Worm (Caenorhabditis elegans): ENCODE results near the gene ZK596.2.

ZK596.2 gene

DNA sequence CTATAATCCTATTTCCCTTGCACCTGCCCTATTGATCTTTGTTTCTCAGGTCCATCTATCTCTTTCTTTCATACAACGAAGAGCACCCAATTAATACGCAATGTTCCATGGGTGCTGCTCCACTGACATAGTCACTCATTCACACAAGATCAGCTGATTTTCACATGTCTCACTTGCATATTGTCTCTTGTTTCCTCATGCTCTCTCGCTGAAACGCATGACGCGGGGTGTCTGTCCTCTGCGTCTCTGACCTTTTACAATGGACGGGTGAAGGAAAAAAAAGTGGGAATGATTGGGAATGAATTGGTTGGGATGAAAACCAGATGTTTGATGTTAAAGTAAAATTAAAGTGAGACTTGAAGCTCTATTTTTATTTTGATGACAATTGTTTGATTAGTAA, 26.2 kb upstream of the ZK596.2 start (continued):
- TF ChIP-seq F52B5.7 (tag; optimal IDR thresholded peaks at IDR 0.05) (peak; percentile 73), lir-1 (GFP tag; conservative IDR thresholded peaks at IDR 0.05) (peak; percentile 55), gei-17 (GFP tag; optimal IDR thresholded peaks at IDR 0.05) (no peak)

- TF ChIP-seq C17E4.6 (GFP tag; IDR thresholded peaks at IDR 0.05) (0 out of 2 replicates have a peak, but pooled peaks have one; percentile 7), ekl-4 (GFP tag; IDR thresholded peaks at IDR 0.05) (no peak; the same call in 1 of the 2 replicates), pbrm-1 (GFP tag; IDR thresholded peaks at IDR 0.05) (0 out of 2 replicates have a peak, but pooled peaks have one; percentile 5), sdz-38 (tag; optimal IDR thresholded peaks at IDR 0.05) (no peak), Y95B8A.8 (GFP tag; IDR thresholded peaks at IDR 0.05) (0 out of 2 replicates have a peak, but pooled peaks have one; percentile 9), ama-1 (optimal IDR thresholded peaks at IDR 0.05) (peak; percentile 56), ama-1 (GFP tag; optimal IDR thresholded peaks at IDR 0.05) (no peak), nhr-90 (tag; optimal IDR thresholded peaks at IDR 0.05) (no peak)
These were observed 25.7 kb upstream of the ZK596.2 start for ce11 chrIV:10934786-10935185.

ce11 chrIV:10933777-10934546, 24.9 kb upstream of the ZK596.2 start:
- TF ChIP-seq K12H6.12 (tag; optimal IDR thresholded peaks at IDR 0.05): peak; percentile 61
- TF ChIP-seq mxl-1 (tag; optimal IDR thresholded peaks at IDR 0.05): no peak
- no peak for TF ChIP-seq nhr-120 (GFP tag; IDR thresholded peaks at IDR 0.05)
- no peak for TF ChIP-seq somi-1 (GFP tag; optimal IDR thresholded peaks at IDR 0.05)
- TF ChIP-seq egl-44 (GFP tag; IDR thresholded peaks at IDR 0.05): peak; percentile 40; the same call in 1 of the 2 replicates
- TF ChIP-seq fkh-3 (tag; optimal IDR thresholded peaks at IDR 0.05): peak; percentile 35
- no peak for TF ChIP-seq unc-62 (GFP tag; optimal IDR thresholded peaks at IDR 0.05)
- TF ChIP-seq ztf-28 (GFP tag; IDR thresholded peaks at IDR 0.05): no peak
- TF ChIP-seq him-1 (tag; optimal IDR thresholded peaks at IDR 0.05): no peak
- TF ChIP-seq F37B4.10 (GFP tag; IDR thresholded peaks at IDR 0.05): no peak
- TF ChIP-seq Y79H2A.3 (GFP tag; conservative IDR thresholded peaks at IDR 0.05): peak; percentile 65
- no peak for TF ChIP-seq ztf-18 (tag; optimal IDR thresholded peaks at IDR 0.05)
- TF ChIP-seq F33H1.4 (GFP tag; IDR thresholded peaks at IDR 0.05): no peak
- TF ChIP-seq efl-1 (GFP tag; optimal IDR thresholded peaks at IDR 0.05): no peak
- TF ChIP-seq Y53G8AR.9 (GFP tag; conservative IDR thresholded peaks at IDR 0.05): peak; percentile 91
- TF ChIP-seq rpc-1 (optimal IDR thresholded peaks at IDR 0.05): no peak
- TF ChIP-seq rpc-1 (tag; optimal IDR thresholded peaks at IDR 0.05): no peak
- TF ChIP-seq hlh-26 (GFP tag; conservative IDR thresholded peaks at IDR 0.05): no peak
- no peak for TF ChIP-seq D2030.7 (GFP tag; IDR thresholded peaks at IDR 0.05)
- no peak for TF ChIP-seq madf-3 (GFP tag; IDR thresholded peaks at IDR 0.05)
- peak; percentile 94 for TF ChIP-seq repo-1 (tag; optimal IDR thresholded peaks at IDR 0.05)
- TF ChIP-seq F23B12.7 (tag; optimal IDR thresholded peaks at IDR 0.05; ENCODE audit: insufficient read depth): no peak
- TF ChIP-seq ztf-6 (GFP tag; IDR thresholded peaks at IDR 0.05): no peak
- TF ChIP-seq gei-17 (GFP tag; optimal IDR thresholded peaks at IDR 0.05): no peak
- no peak for TF ChIP-seq egrh-3 (GFP tag; IDR thresholded peaks at IDR 0.05)
- TF ChIP-seq ceh-27 (GFP tag; optimal IDR thresholded peaks at IDR 0.05): no peak
- TF ChIP-seq ZK185.1 (tag; optimal IDR thresholded peaks at IDR 0.05; ENCODE audit: poor library complexity, severe bottlenecking): peak; percentile 12
- TF ChIP-seq T07F8.4 (tag; optimal IDR thresholded peaks at IDR 0.05): no peak
- TF ChIP-seq ceh-100 (GFP tag; IDR thresholded peaks at IDR 0.05): peak; percentile 43; the same call in 1 of the 2 replicates
- TF ChIP-seq T26A5.8 (tag; optimal IDR thresholded peaks at IDR 0.05): no peak
- no peak for TF ChIP-seq snpc-3.4 (tag; optimal IDR thresholded peaks at IDR 0.05)
- TF ChIP-seq mel-28 (tag; optimal IDR thresholded peaks at IDR 0.05; ENCODE audit: borderline replicate concordance): peak; percentile 16
- no peak for TF ChIP-seq nhr-90 (tag; optimal IDR thresholded peaks at IDR 0.05)
- peak; percentile 21; the same call in 1 of the 2 replicates for TF ChIP-seq dox-1 (GFP tag; IDR thresholded peaks at IDR 0.05)
- no peak for TF ChIP-seq lsl-1 (GFP tag; optimal IDR thresholded peaks at IDR 0.05)
- peak; percentile 59 for TF ChIP-seq ama-1 (optimal IDR thresholded peaks at IDR 0.05)
- TF ChIP-seq ama-1 (GFP tag; optimal IDR thresholded peaks at IDR 0.05): peak; percentile 18 to 75
- no peak for TF ChIP-seq hlh-12 (tag; optimal IDR thresholded peaks at IDR 0.05)

All from whole organism, young adult.